Worm (Caenorhabditis elegans): ENCODE measurements around the gene C18D11.9.
A peak's percentile ranks its signal among the peaks of the same experiment; 100 is the strongest.

The C18D11.9 gene

ce11 chrIII:11847658-11848202 is 38.8 kb downstream of the C18D11.9 start, which contains the start of gene mif-1 (continued):
- TF ChIP-seq nhr-11 (tag; optimal IDR thresholded peaks at IDR 0.05) (no peak), nhr-76 (tag; optimal IDR thresholded peaks at IDR 0.05) (no peak), fkh-4 (tag; optimal IDR thresholded peaks at IDR 0.05; ENCODE audit: borderline replicate concordance) (no peak), dsc-1 (tag; optimal IDR thresholded peaks at IDR 0.05) (no peak), lin-15B (tag; optimal IDR thresholded peaks at IDR 0.05) (peak; percentile 7), tbx-2 (tag; optimal IDR thresholded peaks at IDR 0.05) (no peak), elt-3 (tag; optimal IDR thresholded peaks at IDR 0.05) (peak in 1 of 6 experiments; percentile 67), snu-23 (GFP tag; optimal IDR thresholded peaks at IDR 0.05) (peak; percentile 50), sox-4 (tag; optimal IDR thresholded peaks at IDR 0.05) (no peak), ztf-4 (tag; optimal IDR thresholded peaks at IDR 0.05) (no peak)

ce11 chrIII:11848317-11848716 is 39.4 kb downstream of the C18D11.9 start:
- no peak for TF ChIP-seq unc-98 (GFP tag; IDR thresholded peaks at IDR 0.05)
- no peak for TF ChIP-seq ztf-4 (tag; optimal IDR thresholded peaks at IDR 0.05)
- TF ChIP-seq lin-14 (GFP tag; optimal IDR thresholded peaks at IDR 0.05): no peak
- TF ChIP-seq tbx-2 (tag; optimal IDR thresholded peaks at IDR 0.05): no peak
- TF ChIP-seq nhr-85 (tag): peak; percentile 29

DNA sequence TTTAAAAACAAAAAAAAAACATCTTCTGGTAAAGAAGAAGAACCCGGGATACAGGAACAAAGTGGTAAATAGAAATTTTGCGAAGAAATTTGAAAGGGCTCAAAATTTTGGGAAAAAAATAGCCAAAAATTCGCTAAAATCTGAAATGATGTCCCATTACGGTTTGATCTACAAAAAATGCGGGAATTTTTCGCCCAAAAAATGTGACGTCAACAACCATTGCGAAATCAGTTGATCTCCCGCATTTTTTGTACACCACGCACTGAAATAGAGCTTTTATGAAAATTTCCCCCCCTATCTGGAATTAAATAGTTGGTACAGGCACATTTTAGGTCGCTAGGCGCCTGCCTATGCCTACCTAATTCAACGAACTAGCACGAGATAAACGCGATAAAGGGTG is 40.7 kb downstream of the C18D11.9 start:
- TF ChIP-seq lin-14 (GFP tag; optimal IDR thresholded peaks at IDR 0.05): no peak
- TF ChIP-seq sup-37 (GFP tag; optimal IDR thresholded peaks at IDR 0.05): no peak
- no peak for TF ChIP-seq hpl-2 (GFP tag; optimal IDR thresholded peaks at IDR 0.05)
- TF ChIP-seq rnt-1 (tag; optimal IDR thresholded peaks at IDR 0.05): no peak
- TF ChIP-seq nhr-11 (tag; optimal IDR thresholded peaks at IDR 0.05): no peak
- TF ChIP-seq Y116A8C.19 (tag; optimal IDR thresholded peaks at IDR 0.05; ENCODE audit: borderline replicate concordance): no peak
- no peak for TF ChIP-seq elt-2 (tag; optimal IDR thresholded peaks at IDR 0.05)
- no peak for TF ChIP-seq aly-2 (tag; optimal IDR thresholded peaks at IDR 0.05)
- TF ChIP-seq ama-1 (optimal IDR thresholded peaks at IDR 0.05): no peak
- no peak for TF ChIP-seq ceh-90 (tag; optimal IDR thresholded peaks at IDR 0.05)
- no peak for TF ChIP-seq lsy-2 (tag; optimal IDR thresholded peaks at IDR 0.05)
- TF ChIP-seq fkh-8 (tag; optimal IDR thresholded peaks at IDR 0.05): no peak
- TF ChIP-seq nhr-237 (tag; optimal IDR thresholded peaks at IDR 0.05): no peak
- TF ChIP-seq ceh-63 (GFP tag; optimal IDR thresholded peaks at IDR 0.05): no peak
- TF ChIP-seq dsc-1 (tag; optimal IDR thresholded peaks at IDR 0.05): no peak
- TF ChIP-seq snpc-4 (tag; optimal IDR thresholded peaks at IDR 0.05): no peak
- TF ChIP-seq ztf-4 (tag; optimal IDR thresholded peaks at IDR 0.05): no peak
- TF ChIP-seq vab-15 (tag; optimal IDR thresholded peaks at IDR 0.05): no peak
- no peak for TF ChIP-seq nhr-76 (tag; optimal IDR thresholded peaks at IDR 0.05)

- no peak for TF ChIP-seq lin-39 (tag; optimal IDR thresholded peaks at IDR 0.05)
- TF ChIP-seq fos-1 (tag; optimal IDR thresholded peaks at IDR 0.05): no peak
- no peak for TF ChIP-seq F16B12.6 (tag; optimal IDR thresholded peaks at IDR 0.05)
- no peak for TF ChIP-seq mep-1 (tag; optimal IDR thresholded peaks at IDR 0.05)
- no peak for TF ChIP-seq dsc-1 (tag; optimal IDR thresholded peaks at IDR 0.05)
- TF ChIP-seq hlh-17 (GFP tag; optimal IDR thresholded peaks at IDR 0.05; ENCODE audit: borderline replicate concordance): no peak
- TF ChIP-seq ceh-8 (GFP tag; optimal IDR thresholded peaks at IDR 0.05): no peak
- no peak for TF ChIP-seq C34B4.2 (tag; optimal IDR thresholded peaks at IDR 0.05)
- TF ChIP-seq ceh-88 (GFP tag; IDR thresholded peaks at IDR 0.05): no peak
- TF ChIP-seq nhr-237 (tag; optimal IDR thresholded peaks at IDR 0.05): no peak
- TF ChIP-seq nhr-47 (tag; optimal IDR thresholded peaks at IDR 0.05): no peak
- no peak for TF ChIP-seq jun-1 (tag; optimal IDR thresholded peaks at IDR 0.05)
- no peak for TF ChIP-seq fkh-10 (GFP tag; optimal IDR thresholded peaks at IDR 0.05)
- TF ChIP-seq pqm-1 (tag; optimal IDR thresholded peaks at IDR 0.05): no peak
- TF ChIP-seq ceh-82 (tag; optimal IDR thresholded peaks at IDR 0.05): no peak
Measured at ce11 chrIII:11853533-11853932, 44.6 kb downstream of the C18D11.9 start.
